Worm (Caenorhabditis elegans) whole organism, L4/young adult: ENCODE data around the gene C08G9.1.

Source experiments
- W03F9.2 ChIP-seq: fragments of 150-350 bp; optimal IDR thresholded peaks from 2 replicates; lab custom pipeline; 2014; ENCODE audit warnings: missing biosample characterization, missing genetic modification characterization
- dao-5 ChIP-seq: sonication (generic microtip); optimal IDR thresholded peaks from 2 replicates; lab custom pipeline; 2016; ENCODE audit warnings: missing genotype, missing genetic modification characterization, moderate library complexity, missing compliant biosample characterization
- him-1 ChIP-seq: sonication (generic microtip); optimal IDR thresholded peaks from 2 replicates; lab custom pipeline; 2016; ENCODE audit warnings: missing genotype, missing genetic modification reagents, missing genetic modification characterization, missing compliant biosample characterization

The C08G9.1 gene

ce11 chrIV:7646861-7647260, 11.7 kb upstream of the C08G9.1 start:
- TF ChIP-seq dao-5, result no peak
- TF ChIP-seq W03F9.2, result no peak
- TF ChIP-seq him-1 (tag; lab: Kevin White, UChicago), result no peak

- TF ChIP-seq him-1 (tag; lab: Kevin White, UChicago), result no peak
- TF ChIP-seq W03F9.2, result no peak
- TF ChIP-seq dao-5, result no peak
Measured at ce11 chrIV:7650433-7650832, 8.1 kb upstream of the C08G9.1 start.

- TF ChIP-seq W03F9.2 (no peak), him-1 (tag; lab: Kevin White, UChicago) (no peak), dao-5 (no peak)
Measured at ce11 chrIV:7651120-7651519, 7.4 kb upstream of the C08G9.1 start, which contains the start of gene cima-1. cima-1 (plus strand) TSS chrIV:7651459.

ce11 chrIV:7653198-7653597, 5.4 kb upstream of the C08G9.1 start:
- no peak for TF ChIP-seq dao-5
- TF ChIP-seq W03F9.2, result no peak
- TF ChIP-seq him-1 (tag; lab: Kevin White, UChicago), result no peak

- TF ChIP-seq dao-5 (no peak), him-1 (tag; lab: Kevin White, UChicago) (no peak), W03F9.2 (peak; percentile 70)
Measured at ce11 chrIV:7654212-7654778, 4.3 kb upstream of the C08G9.1 start, which contains the start of gene nrde-4. nrde-4 (minus strand) TSS chrIV:7654262.

ce11 chrIV:7659481-7659880, 918 bp downstream of the C08G9.1 start:
- TF ChIP-seq him-1 (tag; lab: Kevin White, UChicago) (no peak), dao-5 (no peak), W03F9.2 (no peak)

- TF ChIP-seq him-1 (tag; lab: Kevin White, UChicago) (no peak), W03F9.2 (no peak), dao-5 (no peak)
Measured at ce11 chrIV:7661569-7661968, 3.0 kb downstream of the C08G9.1 start.

- peak; percentile 43 for TF ChIP-seq him-1 (tag; lab: Kevin White, UChicago)
- no peak for TF ChIP-seq W03F9.2
Measured at ce11 chrIV:7663006-7663405, 4.4 kb downstream of the C08G9.1 start.

ce11 chrIV:7672872-7673271, 14.3 kb downstream of the C08G9.1 start, which contains the start of gene C08G9.2:
C08G9.2 (minus strand) TSS chrIV:7672972.
- no peak for TF ChIP-seq dao-5
- TF ChIP-seq W03F9.2, result no peak
- no peak for TF ChIP-seq him-1 (tag; lab: Kevin White, UChicago)

ce11 chrIV:7674874-7675273, 16.3 kb downstream of the C08G9.1 start, which contains the start of gene itr-1:
itr-1 (plus strand) TSS chrIV:7675174.
- TF ChIP-seq W03F9.2 (no peak), dao-5 (no peak), him-1 (tag; lab: Kevin White, UChicago) (no peak)

- TF ChIP-seq him-1 (tag; lab: Kevin White, UChicago) (no peak), dao-5 (no peak), W03F9.2 (no peak)
Measured at ce11 chrIV:7679120-7679519, 20.6 kb downstream of the C08G9.1 start.

- TF ChIP-seq W03F9.2 (no peak), him-1 (tag; lab: Kevin White, UChicago) (no peak), dao-5 (no peak)
Measured at ce11 chrIV:7689326-7689725, 30.8 kb downstream of the C08G9.1 start.

ce11 chrIV:7692451-7692850, 33.9 kb downstream of the C08G9.1 start:
- TF ChIP-seq him-1 (tag; lab: Kevin White, UChicago) (no peak), dao-5 (no peak), W03F9.2 (no peak)

- TF ChIP-seq him-1 (tag; lab: Kevin White, UChicago), result no peak
- TF ChIP-seq W03F9.2, result no peak
- no peak for TF ChIP-seq dao-5
Measured at ce11 chrIV:7698320-7698719, 39.8 kb downstream of the C08G9.1 start, which contains the start of gene flp-13. flp-13 (minus strand) TSS chrIV:7698420.

ce11 chrIV:7706805-7707204, 48.2 kb downstream of the C08G9.1 start, which contains the start of gene F33D4.4:
F33D4.4 (minus strand) TSS chrIV:7706905.
- TF ChIP-seq him-1 (tag; lab: Kevin White, UChicago) (no peak), dao-5 (no peak), W03F9.2 (no peak)

- TF ChIP-seq him-1 (tag; lab: Kevin White, UChicago), result no peak
- TF ChIP-seq W03F9.2, result peak; percentile 92
Measured at ce11 chrIV:7709701-7710100, 51.1 kb downstream of the C08G9.1 start, which contains the start of the genes mrpl-1, emc-6 and mrps-24. mrpl-1 (minus strand) TSS chrIV:7709701. emc-6 (minus strand) TSS chrIV:7709736. mrps-24 (plus strand) TSS chrIV:7710045.
